Worm (Caenorhabditis elegans): ENCODE results near the gene C56C10.4.

ce11 chrII:6615232-6616029 is 32.6 kb downstream of the C56C10.4 start:
- TF ChIP-seq him-1 (tag; optimal IDR thresholded peaks at IDR 0.05) = no peak
- TF ChIP-seq W03F9.2 (tag; optimal IDR thresholded peaks at IDR 0.05) = no peak
- no peak for TF ChIP-seq dao-5 (tag; optimal IDR thresholded peaks at IDR 0.05)
